Fruit fly (Drosophila melanogaster): ENCODE measurements around the gene Pdp1.
A peak's percentile ranks its signal among the peaks of the same experiment; 100 is the strongest.

Gene Pdp1

dm6 chr3L:7881127-7881526 lies 14.0 kb upstream of the Pdp1 start:
- TF ChIP-seq noc (tag; optimal IDR thresholded peaks at IDR 0.05), result no peak

dm6 chr3L:7879616-7880015 lies 12.4 kb upstream of the Pdp1 start:
- no peak for TF ChIP-seq noc (tag; optimal IDR thresholded peaks at IDR 0.05)

dm6 chr3L:7877466-7877865 lies 10.3 kb upstream of the Pdp1 start:
- TF ChIP-seq noc (tag; optimal IDR thresholded peaks at IDR 0.05), result no peak

dm6 chr3L:7876367-7876703 lies 9.2 kb upstream of the Pdp1 start:
- no peak for TF ChIP-seq noc (tag; optimal IDR thresholded peaks at IDR 0.05)

dm6 chr3L:7875606-7876366 lies 8.6 kb upstream of the Pdp1 start:
- TF ChIP-seq noc (tag; optimal IDR thresholded peaks at IDR 0.05), result peak; percentile 81

- no peak for TF ChIP-seq noc (tag; optimal IDR thresholded peaks at IDR 0.05)
Observed at dm6 chr3L:7874507-7874906, 7.3 kb upstream of the Pdp1 start.

dm6 chr3L:7870388-7870740 lies 3.2 kb upstream of the Pdp1 start:
- no peak for TF ChIP-seq noc (tag; optimal IDR thresholded peaks at IDR 0.05)

- no peak for TF ChIP-seq noc (tag; optimal IDR thresholded peaks at IDR 0.05)
Observed at dm6 chr3L:7869715-7870387, 2.7 kb upstream of the Pdp1 start.

- no peak for TF ChIP-seq noc (tag; optimal IDR thresholded peaks at IDR 0.05)
Observed at dm6 chr3L:7868581-7869236, 1.5 kb upstream of the Pdp1 start, which contains the start of gene CG32365. TSS of gene CG32365 (plus strand) at chr3L:7869042.

- TF ChIP-seq noc (tag; optimal IDR thresholded peaks at IDR 0.05), result peak; percentile 58
Observed at dm6 chr3L:7866558-7866957, 611 bp downstream of the Pdp1 start.

- TF ChIP-seq noc (tag; optimal IDR thresholded peaks at IDR 0.05), result peak; percentile 0
Observed at dm6 chr3L:7865747-7866387, 1.3 kb downstream of the Pdp1 start.

dm6 chr3L:7865094-7865746 lies 1.9 kb downstream of the Pdp1 start:
- peak; percentile 74 for TF ChIP-seq noc (tag; optimal IDR thresholded peaks at IDR 0.05)

dm6 chr3L:7863766-7864305 lies 3.3 kb downstream of the Pdp1 start:
- peak; percentile 71 for TF ChIP-seq noc (tag; optimal IDR thresholded peaks at IDR 0.05)

- TF ChIP-seq noc (tag; optimal IDR thresholded peaks at IDR 0.05), result no peak
Observed at dm6 chr3L:7863267-7863765, 3.9 kb downstream of the Pdp1 start.

dm6 chr3L:7862238-7863022 lies 4.7 kb downstream of the Pdp1 start:
- TF ChIP-seq noc (tag; optimal IDR thresholded peaks at IDR 0.05), result peak; percentile 30

Measured in whole organism, larva.